Worm (Caenorhabditis elegans): ENCODE results near the gene T07A9.14.

DNA sequence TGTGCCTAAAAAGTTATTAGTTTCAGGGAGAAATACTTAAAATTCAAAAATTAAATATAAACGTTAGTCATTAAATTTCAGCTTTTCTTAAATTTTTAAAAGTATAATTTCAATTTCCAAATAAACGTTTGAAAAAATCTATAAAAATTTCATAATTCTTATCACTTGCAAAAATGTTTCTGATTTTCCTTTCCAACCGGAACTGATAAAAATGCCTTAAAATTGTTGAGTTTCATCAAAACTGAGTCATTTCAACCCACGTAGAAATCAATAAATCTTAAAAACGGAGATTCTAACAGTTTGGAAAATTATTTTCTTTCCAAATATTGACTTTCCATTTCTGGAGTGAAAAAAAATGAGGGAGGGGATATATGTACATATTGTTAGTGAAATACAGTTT, 22.4 kb downstream of the T07A9.14 start:
- TF ChIP-seq dao-5 (tag; optimal IDR thresholded peaks at IDR 0.05) = no peak
- TF ChIP-seq him-1 (tag; optimal IDR thresholded peaks at IDR 0.05) = no peak
- TF ChIP-seq W03F9.2 (tag; optimal IDR thresholded peaks at IDR 0.05) = no peak

Measured in whole organism, L4/young adult.